Worm (Caenorhabditis elegans) whole organism, L2 larva: ENCODE data around the gene Y102A11A.2.

Experiments used
- R02D3.7 ChIP-seq: fragments of 150-350 bp; optimal IDR thresholded peaks from 2 replicates; lab custom pipeline; 2014; ENCODE audit warnings: missing biosample characterization, missing genetic modification characterization
- Y55F3AM.14 ChIP-seq: fragments of 200-800 bp; sonication (Bioruptor generic); optimal IDR thresholded peaks from 2 replicates; lab custom pipeline; 2018; ENCODE audit warnings: mild to moderate bottlenecking, missing genetic modification characterization, missing compliant biosample characterization
- egl-27 ChIP-seq: sonication (generic microtip); optimal IDR thresholded peaks from 3 replicates; lab custom pipeline; 2017; ENCODE audit warnings: missing biosample characterization, missing genetic modification reagents, missing genetic modification characterization
- fos-1 ChIP-seq: fragments of 150-350 bp; optimal IDR thresholded peaks from 2 replicates; lab custom pipeline; 2014; ENCODE audit warnings: missing biosample characterization, missing genetic modification characterization
- nhr-129 ChIP-seq: fragments of 150-350 bp; optimal IDR thresholded peaks from 2 replicates; lab custom pipeline; 2014; ENCODE audit warnings: missing biosample characterization, missing genetic modification characterization
- nhr-21 ChIP-seq: fragments of 150-350 bp; optimal IDR thresholded peaks from 2 replicates; lab custom pipeline; 2014; ENCODE audit warnings: missing biosample characterization, missing genetic modification characterization
- nhr-237 ChIP-seq: fragments of 150-350 bp; optimal IDR thresholded peaks from 2 replicates; lab custom pipeline; 2014; ENCODE audit warnings: missing biosample characterization, missing genetic modification characterization
- sem-4 ChIP-seq: fragments of 150-350 bp; optimal IDR thresholded peaks from 2 replicates; lab custom pipeline; 2014; ENCODE audit warnings: missing biosample characterization, missing genetic modification reagents, missing genetic modification characterization
- unc-55 ChIP-seq: fragments of 150-350 bp; sonication (generic microtip); optimal IDR thresholded peaks from 3 replicates; lab custom pipeline; 2014; ENCODE audit warnings: missing biosample characterization, missing genetic modification reagents, missing genetic modification characterization
- unc-62 ChIP-seq: fragments of 150-350 bp; optimal IDR thresholded peaks from 2 replicates; lab custom pipeline; 2014; ENCODE audit warnings: missing biosample characterization, missing genetic modification reagents, missing genetic modification characterization
- ztf-11 ChIP-seq: sonication (generic microtip); optimal IDR thresholded peaks from 2 replicates; lab custom pipeline; 2017; ENCODE audit warnings: missing biosample characterization, missing genetic modification characterization
- ztf-4 ChIP-seq: fragments of 150-350 bp; optimal IDR thresholded peaks from 2 replicates; lab custom pipeline; 2014; ENCODE audit warnings: missing biosample characterization, missing genetic modification characterization

DNA sequence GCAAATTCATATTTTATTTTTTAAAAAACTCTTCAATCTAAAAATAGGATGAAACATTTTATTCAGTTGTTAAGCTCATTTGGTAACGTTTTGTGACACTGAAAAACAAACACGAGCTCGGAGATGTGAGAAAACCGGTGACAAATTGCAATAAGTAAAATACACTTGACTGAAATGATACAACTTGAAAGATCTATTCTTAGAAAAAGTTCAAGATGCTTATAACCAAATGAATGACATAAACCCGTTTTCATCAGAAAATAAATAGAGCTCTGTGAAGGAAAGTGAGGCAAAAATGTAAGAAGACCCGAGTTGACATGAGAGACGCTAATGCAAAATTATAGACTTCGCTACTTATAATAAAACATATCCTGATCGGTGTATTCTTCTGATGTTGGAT is 12.9 kb downstream of the Y102A11A.2 start, which contains the start of gene smex-2:
- TF ChIP-seq egl-27 (tag; lab: Kevin White, UChicago) (no peak), unc-55 (GFP tag; lab: Kevin White, UChicago) (no peak), ztf-4 (tag; lab: Kevin White, UChicago) (no peak), Y55F3AM.14 (GFP tag; lab: Kevin White, UChicago) (no peak), nhr-129 (tag; lab: Kevin White, UChicago) (no peak), nhr-237 (tag; lab: Kevin White, UChicago) (no peak), sem-4 (tag; lab: Kevin White, UChicago) (no peak), ztf-11 (tag; lab: Kevin White, UChicago) (no peak), R02D3.7 (no peak), unc-62 (no peak), nhr-21 (tag; lab: Kevin White, UChicago) (no peak), fos-1 (tag; lab: Kevin White, UChicago) (no peak)
